Worm (Caenorhabditis elegans): ENCODE measurements around the gene C51E3.10.

DNA sequence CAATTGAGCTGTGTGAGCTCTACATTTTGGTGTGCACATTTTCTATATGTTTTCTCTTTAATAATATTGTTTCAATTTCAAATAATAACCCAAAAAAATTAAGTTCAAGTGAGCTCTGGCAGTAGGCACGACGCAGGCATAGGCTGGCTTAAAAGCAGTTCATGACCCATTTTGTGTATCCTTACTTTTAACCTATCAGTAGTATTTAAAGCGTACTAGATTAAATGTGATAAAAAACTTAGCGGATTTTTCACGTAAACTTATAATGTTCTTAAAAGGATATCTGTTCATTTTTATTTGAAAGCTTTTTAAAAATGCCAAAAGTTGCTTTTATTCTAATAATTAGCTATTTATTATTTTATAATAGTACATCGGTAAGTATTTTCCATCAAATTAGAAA is 37.6 kb downstream of the C51E3.10 start, which contains the start of gene C08B6.6:
- no peak for TF ChIP-seq klf-2 (GFP tag; conservative IDR thresholded peaks at IDR 0.05)
- no peak for TF ChIP-seq flt-1 (GFP tag; IDR thresholded peaks at IDR 0.05)
- TF ChIP-seq T22C8.4 (GFP tag; IDR thresholded peaks at IDR 0.05): no peak
- TF ChIP-seq tab-1 (GFP tag; IDR thresholded peaks at IDR 0.05): no peak
- no peak for TF ChIP-seq cog-1 (tag; optimal IDR thresholded peaks at IDR 0.05)
- no peak for TF ChIP-seq ref-1 (GFP tag; conservative IDR thresholded peaks at IDR 0.05)
- no peak for TF ChIP-seq med-1 (GFP tag; optimal IDR thresholded peaks at IDR 0.05; ENCODE audit: insufficient read depth)
- no peak for TF ChIP-seq ztf-23 (GFP tag; IDR thresholded peaks at IDR 0.05)
